Fruit fly (Drosophila melanogaster) whole organism, embryonic: ENCODE measurements around the gene CG32713.

ENCODE experiments used
- Asciz ChIP-seq: fragments of 200-800 bp; sonication (Bioruptor generic); optimal IDR thresholded peaks from 2 replicates; lab custom pipeline; 2017; ENCODE audit warnings: missing biosample characterization, mild to moderate bottlenecking, missing genetic modification characterization, missing genetic modification reagents
- BEAF-32 ChIP-seq: fragments of 200-800 bp; sonication (Bioruptor generic); optimal IDR thresholded peaks from 3 replicates; lab custom pipeline; 2017; ENCODE audit warnings: missing biosample characterization, missing genetic modification characterization, mild to moderate bottlenecking, moderate library complexity, missing genetic modification reagents
- CG10209 ChIP-seq: fragments of 200-800 bp; sonication (Bioruptor generic); optimal IDR thresholded peaks from 3 replicates; lab custom pipeline; 2017; ENCODE audit warnings: missing biosample characterization, mild to moderate bottlenecking, missing genetic modification characterization, missing genetic modification reagents
- CG10366 ChIP-seq: fragments of 200-800 bp; sonication (Bioruptor generic); IDR thresholded peaks from 2 replicates; pipeline ENCODE4 v1.3.6; 2022; ENCODE audit warnings: missing biosample characterization, missing genetic modification characterization
- CG10565 ChIP-seq: fragments of 200-800 bp; sonication (Bioruptor generic); optimal IDR thresholded peaks from 3 replicates; lab custom pipeline; 2016; ENCODE audit warnings: missing biosample characterization, mild to moderate bottlenecking, missing genetic modification characterization
- CG11504 ChIP-seq: fragments of 200-800 bp; sonication (Bioruptor generic); optimal IDR thresholded peaks from 3 replicates; lab custom pipeline; 2019; ENCODE audit warnings: missing biosample characterization, mild to moderate bottlenecking, missing genetic modification characterization, moderate library complexity
- CG1233 ChIP-seq: fragments of 200-800 bp; sonication (Bioruptor generic); optimal IDR thresholded peaks from 4 replicates; lab custom pipeline; 2018; ENCODE audit warnings: missing biosample characterization, mild to moderate bottlenecking, missing genetic modification characterization
- CG13296 ChIP-seq: fragments of 200-800 bp; sonication (Bioruptor generic); optimal IDR thresholded peaks from 3 replicates; lab custom pipeline; 2018; ENCODE audit warnings: missing biosample characterization, mild to moderate bottlenecking, missing genetic modification characterization
- CG14710 ChIP-seq: fragments of 200-800 bp; sonication (Bioruptor generic); optimal IDR thresholded peaks from 3 replicates; lab custom pipeline; 2019; ENCODE audit warnings: missing biosample characterization, mild to moderate bottlenecking, missing genetic modification characterization, moderate library complexity
- CG17612 ChIP-seq: fragments of 200-800 bp; sonication (Bioruptor generic); IDR thresholded peaks from 2 replicates; pipeline ENCODE4 v1.3.6; 2022; ENCODE audit warnings: missing biosample characterization, missing genetic modification characterization
- CG18011 ChIP-seq: fragments of 200-800 bp; sonication (Bioruptor generic); optimal IDR thresholded peaks from 2 replicates; lab custom pipeline; 2017; ENCODE audit warnings: missing biosample characterization, missing genetic modification characterization, mild to moderate bottlenecking, moderate library complexity, missing genotype
- CG3163 ChIP-seq: fragments of 200-800 bp; sonication (Bioruptor generic); optimal IDR thresholded peaks from 3 replicates; lab custom pipeline; 2016; ENCODE audit warnings: missing biosample characterization, missing genetic modification characterization
- CG3281 ChIP-seq: fragments of 200-800 bp; sonication (Bioruptor generic); optimal IDR thresholded peaks from 3 replicates; lab custom pipeline; 2017; ENCODE audit warnings: missing biosample characterization, mild to moderate bottlenecking, missing genetic modification characterization
- CG34376 ChIP-seq: fragments of 200-800 bp; sonication (Bioruptor generic); optimal IDR thresholded peaks from 2 replicates; lab custom pipeline; 2018; ENCODE audit warnings: missing biosample characterization, mild to moderate bottlenecking, missing genetic modification characterization
- CG43689 ChIP-seq: fragments of 200-800 bp; sonication (Bioruptor generic); IDR thresholded peaks from 2 replicates; pipeline ENCODE4 v1.3.6; 2022; ENCODE audit warnings: missing biosample characterization, missing genetic modification characterization
- CG6683 ChIP-seq: fragments of 200-800 bp; sonication (Bioruptor generic); optimal IDR thresholded peaks from 2 replicates; lab custom pipeline; 2017; ENCODE audit warnings: missing biosample characterization, mild to moderate bottlenecking, missing genetic modification characterization, missing genetic modification reagents
- CG8290 ChIP-seq, 3 experiments: fragments of 200-800 bp; sonication (Bioruptor generic); optimal IDR thresholded peaks; 2 replicates each; lab custom pipeline; 2016 to 2019; ENCODE audit warnings: missing biosample characterization in 3 of 3, missing genetic modification characterization in 3 of 3, mild to moderate bottlenecking in 2 of 3, moderate library complexity in 1 of 3
- CG9437 ChIP-seq: fragments of 200-800 bp; sonication (Bioruptor generic); optimal IDR thresholded peaks from 2 replicates; lab custom pipeline; 2018; ENCODE audit warnings: missing biosample characterization, mild to moderate bottlenecking, missing genetic modification characterization
- CG9797 ChIP-seq: fragments of 200-800 bp; sonication (Bioruptor generic); optimal IDR thresholded peaks from 3 replicates; lab custom pipeline; 2018; ENCODE audit warnings: missing biosample characterization, mild to moderate bottlenecking, missing genetic modification characterization
- CTCF ChIP-seq: fragments of 200-800 bp; sonication (Bioruptor generic); optimal IDR thresholded peaks from 2 replicates; lab custom pipeline; 2017; ENCODE audit warnings: missing biosample characterization, mild to moderate bottlenecking, missing genetic modification characterization, moderate library complexity
- D19A ChIP-seq: fragments of 200-800 bp; optimal IDR thresholded peaks from 3 replicates; lab custom pipeline; 2019; ENCODE audit warnings: missing biosample characterization, mild to moderate bottlenecking, missing genetic modification characterization, moderate library complexity
- Dref ChIP-seq: fragments of 200-800 bp; sonication (Bioruptor generic); IDR thresholded peaks from 2 replicates; pipeline ENCODE4 v1.3.6; 2022; ENCODE audit warnings: missing biosample characterization, missing genetic modification characterization
- Ets97D ChIP-seq: fragments of 200-800 bp; sonication (Bioruptor generic); optimal IDR thresholded peaks from 3 replicates; lab custom pipeline; 2016; ENCODE audit warnings: missing biosample characterization, missing genetic modification characterization
- H2.0 ChIP-seq: fragments of 200-800 bp; sonication (Bioruptor generic); IDR thresholded peaks from 2 replicates; pipeline ENCODE4 v1.3.6; 2022; ENCODE audit warnings: missing biosample characterization, missing genetic modification characterization
- NC2α ChIP-seq: fragments of 200-800 bp; sonication (Bioruptor generic); optimal IDR thresholded peaks from 2 replicates; lab custom pipeline; 2016; ENCODE audit warnings: missing biosample characterization, missing genetic modification characterization
- PHDP ChIP-seq: fragments of 200-800 bp; sonication (Bioruptor generic); optimal IDR thresholded peaks from 3 replicates; lab custom pipeline; 2018; ENCODE audit warnings: missing biosample characterization, mild to moderate bottlenecking, missing genetic modification characterization, moderate library complexity
- Poxn ChIP-seq: fragments of 200-800 bp; sonication (Bioruptor generic); IDR thresholded peaks from 2 replicates; pipeline ENCODE4 v1.3.6; 2022; ENCODE audit warnings: missing biosample characterization, missing genetic modification characterization
- Sin3A ChIP-seq: fragments of >200 bp; optimal IDR thresholded peaks from 2 replicates; lab custom pipeline; 2018
- Usf ChIP-seq: fragments of 200-800 bp; sonication (Bioruptor generic); optimal IDR thresholded peaks from 2 replicates; lab custom pipeline; 2017; ENCODE audit warnings: missing genotype, missing biosample characterization, missing genetic modification characterization
- abd-A ChIP-seq: fragments of 200-800 bp; sonication (Bioruptor generic); optimal IDR thresholded peaks from 3 replicates; lab custom pipeline; 2019; ENCODE audit warnings: missing biosample characterization, mild to moderate bottlenecking, missing genetic modification characterization, moderate library complexity
- cas ChIP-seq: fragments of 200-800 bp; sonication (Bioruptor generic); IDR thresholded peaks from 2 replicates; pipeline ENCODE4 v1.3.6; 2022; ENCODE audit warnings: missing biosample characterization, missing genetic modification characterization
- caup ChIP-seq: fragments of 200-800 bp; sonication (Bioruptor generic); optimal IDR thresholded peaks from 3 replicates; lab custom pipeline; 2017; ENCODE audit warnings: missing biosample characterization, mild to moderate bottlenecking, missing genetic modification characterization, moderate library complexity; ENCODE audit not compliant: severe bottlenecking
- chinmo ChIP-seq: fragments of 200-800 bp; sonication (Bioruptor generic); IDR thresholded peaks from 4 replicates; pipeline ENCODE4 v1.3.6; 2022; ENCODE audit warnings: missing biosample characterization, missing genetic modification characterization; ENCODE audit not compliant: partially characterized antibody
- ci ChIP-seq: fragments of 200-800 bp; sonication (Bioruptor generic); IDR thresholded peaks from 3 replicates; pipeline ENCODE4 v1.3.6; 2022; ENCODE audit warnings: missing biosample characterization, missing genetic modification characterization
- dati ChIP-seq: fragments of 200-800 bp; sonication (Bioruptor generic); IDR thresholded peaks from 2 replicates; pipeline ENCODE4 v1.3.6; 2022; ENCODE audit warnings: missing biosample characterization, missing genetic modification characterization
- dmrt99B ChIP-seq: fragments of 200-800 bp; sonication (Bioruptor generic); optimal IDR thresholded peaks from 2 replicates; lab custom pipeline; 2018; ENCODE audit warnings: missing biosample characterization, mild to moderate bottlenecking, missing genetic modification characterization, moderate library complexity
- hb ChIP-seq: fragments of 200-800 bp; sonication (Bioruptor generic); IDR thresholded peaks from 3 replicates; pipeline ENCODE4 v1.3.6; 2022; ENCODE audit warnings: missing biosample characterization, missing genetic modification characterization; ENCODE audit not compliant: partially characterized antibody
- klu ChIP-seq: fragments of 200-800 bp; sonication (Bioruptor generic); IDR thresholded peaks from 2 replicates; pipeline ENCODE4 v1.3.6; 2022; ENCODE audit warnings: missing biosample characterization, missing genetic modification characterization
- knrl ChIP-seq: fragments of 200-800 bp; sonication (Bioruptor generic); IDR thresholded peaks from 3 replicates; pipeline ENCODE4 v1.3.6; 2022; ENCODE audit warnings: missing biosample characterization, missing genetic modification characterization; ENCODE audit not compliant: partially characterized antibody
- lov ChIP-seq, 2 experiments: fragments of 200-800 bp in 1 of 2; fragments of >200 bp in 1 of 2; sonication (Bioruptor generic) in 1 of 2; IDR thresholded peaks in 1 of 2; optimal IDR thresholded peaks in 1 of 2; 2 replicates in 1 of 2; 3 replicates in 1 of 2; pipeline versions ENCODE4 v1.3.6 to Lab custom; 2017 to 2022; ENCODE audit warnings: missing biosample characterization in 1 of 2, missing genetic modification characterization in 1 of 2
- p53 ChIP-seq: fragments of 200-800 bp; sonication (Bioruptor generic); optimal IDR thresholded peaks from 2 replicates; lab custom pipeline; 2016; ENCODE audit warnings: missing biosample characterization, missing genetic modification characterization
- ro ChIP-seq: fragments of 200-800 bp; sonication (Bioruptor generic); IDR thresholded peaks from 2 replicates; pipeline ENCODE4 v1.3.6; 2022; ENCODE audit warnings: missing biosample characterization, missing genetic modification characterization
- row ChIP-seq: fragments of 200-800 bp; sonication (Bioruptor generic); IDR thresholded peaks from 3 replicates; pipeline ENCODE4 v1.3.6; 2022; ENCODE audit warnings: missing biosample characterization, missing genetic modification characterization
- sc ChIP-seq, 3 experiments: fragments of >200 bp in 2 of 3; fragments of 200-800 bp in 1 of 3; sonication (Bioruptor generic) in 1 of 3; optimal IDR thresholded peaks; 2 replicates in 2 of 3; 3 replicates in 1 of 3; lab custom pipeline; 2017; ENCODE audit warnings: mild to moderate bottlenecking in 1 of 3, missing biosample characterization in 1 of 3, missing genetic modification characterization in 1 of 3, missing genetic modification reagents in 1 of 3
- shn ChIP-seq: fragments of 200-800 bp; sonication (Bioruptor generic); optimal IDR thresholded peaks from 3 replicates; lab custom pipeline; 2016; ENCODE audit warnings: missing biosample characterization, missing genetic modification characterization
- ssp ChIP-seq: fragments of 200-800 bp; sonication (Bioruptor generic); IDR thresholded peaks from 2 replicates; pipeline ENCODE4 v1.3.6; 2022; ENCODE audit warnings: missing biosample characterization, missing genetic modification characterization
- tgo ChIP-seq: fragments of 200-800 bp; sonication (Bioruptor generic); IDR thresholded peaks from 3 replicates; pipeline ENCODE4 v1.3.6; 2022; ENCODE audit warnings: missing biosample characterization, missing genetic modification characterization
- tll ChIP-seq, 2 experiments: fragments of 200-800 bp in 1 of 2; fragments of >200 bp in 1 of 2; sonication (Bioruptor generic) in 1 of 2; optimal IDR thresholded peaks; 2 replicates each; lab custom pipeline; 2017 to 2019; ENCODE audit warnings: missing biosample characterization in 2 of 2, missing genetic modification characterization in 2 of 2, mild to moderate bottlenecking in 1 of 2, moderate library complexity in 1 of 2
- tna ChIP-seq: fragments of 200-800 bp; sonication (Bioruptor generic); IDR thresholded peaks from 2 replicates; pipeline ENCODE4 v1.3.6; 2022; ENCODE audit warnings: missing biosample characterization, missing genetic modification characterization; ENCODE audit not compliant: partially characterized antibody
- yki ChIP-seq: fragments of >200 bp; optimal IDR thresholded peaks from 3 replicates; lab custom pipeline; 2018

The CG32713 gene

DNA sequence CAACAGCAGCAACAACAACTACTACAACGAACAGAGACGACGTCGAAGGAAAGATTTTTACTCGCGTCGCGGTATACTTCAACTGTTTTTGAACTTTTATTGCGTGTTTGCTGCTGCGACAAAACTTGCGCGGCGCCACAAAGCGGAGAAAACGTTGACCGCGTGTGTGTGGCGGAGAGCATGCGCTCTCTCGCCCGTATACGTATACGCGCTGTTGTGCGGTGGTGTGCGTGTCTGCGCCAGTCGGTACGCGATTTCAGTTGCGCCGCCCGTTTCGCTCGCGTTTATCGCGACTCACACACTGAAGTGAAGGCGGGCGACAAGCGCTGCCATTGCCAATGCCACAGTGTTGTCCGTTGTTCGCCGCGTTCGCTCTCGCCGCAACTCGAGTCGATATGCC lies 47.6 kb downstream of the CG32713 start (continued):
- TF ChIP-seq NC2α (GFP tag; lab: Kevin White, UChicago) (no peak), cas (GFP tag; lab: Robert Waterston, UW) (peak; percentile 91), shn (GFP tag; lab: Kevin White, UChicago) (no peak), CG34376 (GFP tag; lab: Kevin White, UChicago) (peak; percentile 97), tll (GFP tag; optimal IDR thresholded peaks at IDR 0.05; lab: Kevin White, UChicago) (no peak), CG10366 (peak; percentile 29; the same call in 1 of the 2 replicates), PHDP (tag; lab: Kevin White, UChicago) (peak; percentile 72), p53 (no peak), CG6683 (GFP tag; lab: Kevin White, UChicago) (peak; percentile 57), sc (optimal IDR thresholded peaks at IDR 0.05; lab: Kevin White, UChicago) (no peak), sc (GFP tag; optimal IDR thresholded peaks at IDR 0.05; lab: Kevin White, UChicago) (no peak), CG11504 (tag; lab: Kevin White, UChicago) (no peak), CG9437 (GFP tag; lab: Kevin White, UChicago) (no peak), row (GFP tag; lab: Robert Waterston, UW) (peak; percentile 22; the same call in 1 of the 3 replicates), Dref (GFP tag; lab: Robert Waterston, UW) (no peak), hb (GFP tag; lab: Robert Waterston, UW) (no peak), dmrt99B (tag; lab: Kevin White, UChicago) (no peak), knrl (no peak), Asciz (GFP tag; lab: Kevin White, UChicago) (no peak), CG13296 (peak; percentile 86), CG3281 (GFP tag; lab: Kevin White, UChicago) (peak; percentile 83), ssp (GFP tag; lab: Robert Waterston, UW) (no peak), CG18011 (GFP tag; lab: Kevin White, UChicago) (no peak), abd-A (tag; lab: Kevin White, UChicago) (peak; percentile 82), tna (no peak), klu (GFP tag; lab: Robert Waterston, UW) (no peak), lov (optimal IDR thresholded peaks at IDR 0.05; lab: Kevin White, UChicago) (no peak), lov (GFP tag; IDR thresholded peaks at IDR 0.05; lab: Robert Waterston, UW) (peak; percentile 76; the same call in 2 of the 3 replicates), CG17612 (GFP tag; lab: Robert Waterston, UW) (peak; percentile 25; the same call in 1 of the 2 replicates), Sin3A (no peak), Usf (no peak), dati (GFP tag; lab: Robert Waterston, UW) (no peak), BEAF-32 (GFP tag; lab: Kevin White, UChicago) (no peak), CG1233 (GFP tag; lab: Kevin White, UChicago) (no peak), CG14710 (no peak), CG10209 (GFP tag; lab: Kevin White, UChicago) (no peak), H2.0 (GFP tag; lab: Robert Waterston, UW) (0 out of 2 replicates have a peak, but pooled peaks have one; percentile 18), tgo (GFP tag; lab: Robert Waterston, UW) (no peak), D19A (tag; lab: Kevin White, UChicago) (peak; percentile 11), CG10565 (GFP tag; lab: Kevin White, UChicago) (no peak), Ets97D (GFP tag; lab: Kevin White, UChicago) (no peak), caup (GFP tag; lab: Kevin White, UChicago) (peak; percentile 72), ro (no peak), ci (GFP tag; lab: Robert Waterston, UW) (peak; percentile 96), chinmo (GFP tag; lab: Robert Waterston, UW) (peak; percentile 86), CG3163 (GFP tag; lab: Kevin White, UChicago) (no peak), CG43689 (GFP tag; lab: Robert Waterston, UW) (no peak), Poxn (0 out of 2 replicates have a peak, but pooled peaks have one; percentile 28), CG8290 (GFP tag; optimal IDR thresholded peaks at IDR 0.05; lab: Kevin White, UChicago) (no peak), CG8290 (tag; optimal IDR thresholded peaks at IDR 0.05; lab: Kevin White, UChicago) (peak in 1 of 2 experiments; percentile 73), yki (no peak), CG9797 (GFP tag; lab: Kevin White, UChicago) (no peak), CTCF (GFP tag; lab: Kevin White, UChicago) (peak; percentile 44)
